Fruit fly (Drosophila melanogaster) whole organism, prepupa: ENCODE results near the gene Nepl3.

ENCODE experiments used
- Blimp-1 ChIP-seq: fragments of 200-800 bp; sonication (Bioruptor generic); optimal IDR thresholded peaks from 3 replicates; lab custom pipeline; 2017; ENCODE audit warnings: missing biosample characterization, missing genetic modification characterization, mild to moderate bottlenecking, moderate library complexity, missing genetic modification reagents
- CG10631 ChIP-seq: fragments of 200-800 bp; sonication (Bioruptor generic); optimal IDR thresholded peaks from 2 replicates; lab custom pipeline; 2016; ENCODE audit warnings: missing biosample characterization, missing genetic modification characterization
- CG11294 ChIP-seq: fragments of 200-800 bp; sonication (Bioruptor generic); IDR thresholded peaks from 2 replicates; pipeline ENCODE4 v1.3.6; 2022; ENCODE audit warnings: missing biosample characterization, missing genetic modification characterization
- CG11762 ChIP-seq: fragments of 200-800 bp; sonication (Bioruptor generic); optimal IDR thresholded peaks from 3 replicates; lab custom pipeline; 2016; ENCODE audit warnings: missing biosample characterization, missing genetic modification characterization; ENCODE audit not compliant: insufficient read depth
- CG11902 ChIP-seq: fragments of 200-800 bp; sonication (Bioruptor generic); optimal IDR thresholded peaks from 3 replicates; lab custom pipeline; 2016; ENCODE audit warnings: missing biosample characterization, missing genetic modification characterization
- CG15336 ChIP-seq: fragments of 200-800 bp; sonication (Bioruptor generic); IDR thresholded peaks from 2 replicates; pipeline ENCODE4 v1.3.6; 2022; ENCODE audit warnings: missing biosample characterization, missing genetic modification characterization
- CG1621 ChIP-seq: fragments of 200-800 bp; sonication (Bioruptor generic); optimal IDR thresholded peaks from 3 replicates; lab custom pipeline; 2018; ENCODE audit warnings: missing biosample characterization, mild to moderate bottlenecking, missing genetic modification characterization
- CG16779 ChIP-seq: fragments of 200-800 bp; sonication (Bioruptor generic); optimal IDR thresholded peaks from 3 replicates; lab custom pipeline; 2017; ENCODE audit warnings: missing biosample characterization, mild to moderate bottlenecking, missing genetic modification characterization
- CG31627 ChIP-seq: fragments of 200-800 bp; sonication (Bioruptor generic); optimal IDR thresholded peaks from 3 replicates; lab custom pipeline; 2016; ENCODE audit warnings: missing biosample characterization, missing genetic modification characterization
- CG32006 ChIP-seq: fragments of 200-800 bp; sonication (Bioruptor generic); optimal IDR thresholded peaks from 3 replicates; lab custom pipeline; 2017; ENCODE audit warnings: missing biosample characterization, mild to moderate bottlenecking, missing genetic modification characterization
- CG34406 ChIP-seq: fragments of 200-800 bp; sonication (Bioruptor generic); optimal IDR thresholded peaks from 3 replicates; lab custom pipeline; 2016; ENCODE audit warnings: missing biosample characterization, missing genetic modification characterization
- CG3919 ChIP-seq: fragments of 200-800 bp; sonication (Bioruptor generic); optimal IDR thresholded peaks from 3 replicates; lab custom pipeline; 2016; ENCODE audit warnings: missing biosample characterization, missing genetic modification characterization
- CG6163 ChIP-seq: fragments of 200-800 bp; sonication (Bioruptor generic); IDR thresholded peaks from 3 replicates; pipeline ENCODE4 v1.3.6; 2022; ENCODE audit warnings: missing biosample characterization, missing genetic modification characterization
- CG6276 ChIP-seq: fragments of 200-800 bp; sonication (Bioruptor generic); optimal IDR thresholded peaks from 2 replicates; lab custom pipeline; 2017; ENCODE audit warnings: missing biosample characterization, mild to moderate bottlenecking, missing genetic modification characterization
- CG6792 ChIP-seq: fragments of 200-800 bp; sonication (Bioruptor generic); optimal IDR thresholded peaks from 3 replicates; lab custom pipeline; 2016; ENCODE audit warnings: missing biosample characterization, missing genetic modification characterization
- CG6808 ChIP-seq: fragments of 200-800 bp; sonication (Bioruptor generic); optimal IDR thresholded peaks from 3 replicates; lab custom pipeline; 2017; ENCODE audit warnings: missing biosample characterization, missing genetic modification characterization, mild to moderate bottlenecking, moderate library complexity, missing genetic modification reagents
- CG6854 ChIP-seq: fragments of 200-800 bp; sonication (Bioruptor generic); optimal IDR thresholded peaks from 2 replicates; lab custom pipeline; 2017; ENCODE audit warnings: missing biosample characterization, mild to moderate bottlenecking, missing genetic modification characterization
- CG7368 ChIP-seq: fragments of 200-800 bp; sonication (Bioruptor generic); optimal IDR thresholded peaks from 3 replicates; lab custom pipeline; 2016; ENCODE audit warnings: missing biosample characterization, missing genetic modification characterization
- CG8119 ChIP-seq: fragments of 200-800 bp; sonication (Bioruptor generic); IDR thresholded peaks from 3 replicates; pipeline ENCODE4 v1.3.6; 2022; ENCODE audit warnings: missing biosample characterization, missing genetic modification characterization
- CG8319 ChIP-seq: fragments of 200-800 bp; sonication (Bioruptor generic); optimal IDR thresholded peaks from 3 replicates; lab custom pipeline; 2016; ENCODE audit warnings: missing biosample characterization, missing genetic modification characterization
- Eip75B ChIP-seq: fragments of 200-800 bp; sonication (Bioruptor generic); optimal IDR thresholded peaks from 3 replicates; lab custom pipeline; 2016; ENCODE audit warnings: missing biosample characterization, missing genetic modification characterization
- Eip78C ChIP-seq: fragments of 200-800 bp; sonication (Bioruptor generic); peaks from one replicate; lab custom pipeline; 2016; ENCODE audit warnings: missing biosample characterization, missing genetic modification characterization
- Eip93F ChIP-seq: fragments of 200-800 bp; sonication (Bioruptor generic); optimal IDR thresholded peaks from 2 replicates; lab custom pipeline; 2016; ENCODE audit warnings: missing biosample characterization, mild to moderate bottlenecking, missing genetic modification characterization
- Ets21C ChIP-seq: fragments of 200-800 bp; sonication (Bioruptor generic); optimal IDR thresholded peaks from 3 replicates; lab custom pipeline; 2016; ENCODE audit warnings: missing biosample characterization, missing genetic modification characterization
- Ets96B ChIP-seq: fragments of 200-800 bp; optimal IDR thresholded peaks from 2 replicates; lab custom pipeline; 2019; ENCODE audit warnings: missing biosample characterization, mild to moderate bottlenecking, missing genetic modification characterization, moderate library complexity
- Gug ChIP-seq: fragments of 200-800 bp; sonication (Bioruptor generic); IDR thresholded peaks from 2 replicates; pipeline ENCODE4 v1.3.6; 2022; ENCODE audit warnings: missing biosample characterization, missing genetic modification characterization
- Hr38 ChIP-seq: sonication (Bioruptor generic); optimal IDR thresholded peaks from 2 replicates; lab custom pipeline; 2016; ENCODE audit warnings: missing biosample characterization, missing genetic modification characterization
- Hr39 ChIP-seq: fragments of 200-800 bp; sonication (Bioruptor generic); optimal IDR thresholded peaks from 2 replicates; lab custom pipeline; 2016; ENCODE audit warnings: missing biosample characterization, missing genetic modification characterization
- Hr4 ChIP-seq: fragments of 200-800 bp; sonication (Bioruptor generic); optimal IDR thresholded peaks from 3 replicates; lab custom pipeline; 2016; ENCODE audit warnings: missing biosample characterization, missing genetic modification characterization
- Lpt ChIP-seq: fragments of 200-800 bp; sonication (Bioruptor generic); optimal IDR thresholded peaks from 3 replicates; lab custom pipeline; 2016; ENCODE audit warnings: missing biosample characterization, missing genetic modification characterization
- Met ChIP-seq: fragments of 200-800 bp; sonication (Bioruptor generic); optimal IDR thresholded peaks from 3 replicates; lab custom pipeline; 2016; ENCODE audit warnings: missing biosample characterization, missing genetic modification characterization
- OdsH ChIP-seq: fragments of 200-800 bp; sonication (Bioruptor generic); optimal IDR thresholded peaks from 3 replicates; lab custom pipeline; 2016; ENCODE audit warnings: missing biosample characterization, missing genetic modification characterization
- Smox ChIP-seq: fragments of 200-800 bp; sonication (Bioruptor generic); optimal IDR thresholded peaks from 3 replicates; lab custom pipeline; 2016; ENCODE audit warnings: missing biosample characterization, missing genetic modification characterization
- Sox102F ChIP-seq: fragments of 200-800 bp; sonication (Bioruptor generic); optimal IDR thresholded peaks from 2 replicates; lab custom pipeline; 2016; ENCODE audit warnings: missing biosample characterization, mild to moderate bottlenecking, missing genetic modification characterization
- Sox14 ChIP-seq: fragments of 200-800 bp; sonication (Bioruptor generic); optimal IDR thresholded peaks from 3 replicates; lab custom pipeline; 2016; ENCODE audit warnings: missing biosample characterization, missing genetic modification characterization
- Sox15 ChIP-seq: fragments of 200-800 bp; sonication (Bioruptor generic); optimal IDR thresholded peaks from 3 replicates; lab custom pipeline; 2016; ENCODE audit warnings: missing biosample characterization, missing genetic modification characterization
- achi ChIP-seq: fragments of 200-800 bp; sonication (Bioruptor generic); optimal IDR thresholded peaks from 3 replicates; lab custom pipeline; 2016; ENCODE audit warnings: missing biosample characterization, missing genetic modification characterization
- cyc ChIP-seq: fragments of 200-800 bp; sonication (Bioruptor generic); optimal IDR thresholded peaks from 3 replicates; lab custom pipeline; 2016; ENCODE audit warnings: missing biosample characterization, missing genetic modification characterization
- eg ChIP-seq: fragments of 200-800 bp; sonication (Bioruptor generic); IDR thresholded peaks from 3 replicates; pipeline ENCODE4 v1.3.6; 2022; ENCODE audit warnings: missing biosample characterization, missing genetic modification characterization
- esn ChIP-seq: fragments of 200-800 bp; sonication (Bioruptor generic); optimal IDR thresholded peaks from 2 replicates; lab custom pipeline; 2016; ENCODE audit warnings: missing biosample characterization, mild to moderate bottlenecking, missing genetic modification characterization, moderate library complexity
- fd59A ChIP-seq: fragments of 200-800 bp; sonication (Bioruptor generic); optimal IDR thresholded peaks from 2 replicates; lab custom pipeline; 2017; ENCODE audit warnings: missing biosample characterization, mild to moderate bottlenecking, missing genetic modification characterization, missing genetic modification reagents
- fd85E ChIP-seq: fragments of 200-800 bp; sonication (Bioruptor generic); optimal IDR thresholded peaks from 3 replicates; lab custom pipeline; 2016; ENCODE audit warnings: missing biosample characterization, missing genetic modification characterization
- fkh ChIP-seq: fragments of 200-800 bp; sonication (Bioruptor generic); optimal IDR thresholded peaks from 3 replicates; lab custom pipeline; 2017; ENCODE audit warnings: missing biosample characterization, mild to moderate bottlenecking, missing genetic modification characterization, moderate library complexity
- lz ChIP-seq: fragments of 200-800 bp; sonication (Bioruptor generic); optimal IDR thresholded peaks from 3 replicates; lab custom pipeline; 2016; ENCODE audit warnings: missing biosample characterization, missing genetic modification characterization
- net ChIP-seq: fragments of 200-800 bp; sonication (Bioruptor generic); optimal IDR thresholded peaks from 3 replicates; lab custom pipeline; 2016; ENCODE audit warnings: missing biosample characterization, missing genetic modification characterization
- salr ChIP-seq, 2 experiments: fragments of 200-800 bp; sonication (Bioruptor generic); optimal IDR thresholded peaks; 3 replicates each; lab custom pipeline; 2016 to 2018; ENCODE audit warnings: missing biosample characterization in 2 of 2, missing genetic modification characterization in 2 of 2, mild to moderate bottlenecking in 1 of 2
- spab ChIP-seq: fragments of 200-800 bp; sonication (Bioruptor generic); optimal IDR thresholded peaks from 2 replicates; lab custom pipeline; 2017; ENCODE audit warnings: missing biosample characterization, mild to moderate bottlenecking, missing genetic modification characterization, missing genetic modification reagents
- ss ChIP-seq, 2 experiments: fragments of 200-800 bp; sonication (Bioruptor generic); optimal IDR thresholded peaks; 2 replicates in 1 of 2; 3 replicates in 1 of 2; lab custom pipeline; 2017 to 2018; ENCODE audit warnings: mild to moderate bottlenecking in 2 of 2, missing biosample characterization in 2 of 2, missing genetic modification characterization in 2 of 2, moderate library complexity in 1 of 2
- svp ChIP-seq: fragments of 200-800 bp; sonication (Bioruptor generic); peaks from one replicate; lab custom pipeline; 2016; ENCODE audit warnings: missing biosample characterization, missing genetic modification characterization
- topi ChIP-seq: fragments of 200-800 bp; sonication (Bioruptor generic); optimal IDR thresholded peaks from 3 replicates; lab custom pipeline; 2016; ENCODE audit warnings: missing biosample characterization, missing genetic modification characterization
- vri ChIP-seq: fragments of 200-800 bp; sonication (Bioruptor generic); optimal IDR thresholded peaks from 3 replicates; lab custom pipeline; 2016; ENCODE audit warnings: missing biosample characterization, mild to moderate bottlenecking, missing genetic modification characterization

Nepl3 gene

DNA sequence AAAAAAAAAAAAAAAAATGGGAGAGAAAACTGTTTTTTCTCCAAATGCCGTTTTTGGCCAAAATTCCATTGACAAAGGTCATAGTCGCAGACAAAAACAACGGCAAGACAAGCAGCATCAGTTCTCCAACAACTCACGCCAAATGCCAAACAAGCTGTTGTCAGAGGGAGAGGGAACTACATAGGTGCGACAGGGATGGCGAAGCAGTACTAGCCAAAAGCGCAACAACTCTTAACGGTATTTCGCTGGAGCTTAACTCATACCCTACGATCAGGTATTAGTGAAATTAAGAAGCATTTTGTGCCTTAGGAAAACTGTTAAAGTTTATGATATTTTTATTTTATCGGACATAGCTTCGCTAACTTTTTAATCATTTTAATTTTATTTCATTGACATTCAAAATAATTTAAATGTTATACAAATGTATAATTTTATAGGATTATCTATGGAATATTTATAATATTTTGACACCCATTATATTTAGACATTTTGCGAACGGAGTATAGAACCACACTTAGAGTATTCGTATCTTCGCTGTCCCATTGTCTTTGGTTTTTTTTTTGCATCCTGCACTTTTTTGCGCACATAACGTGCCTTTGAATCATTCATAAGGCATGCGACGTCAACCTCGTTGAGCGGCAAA, 22.3 kb upstream of the Nepl3 start:
- TF ChIP-seq salr (GFP tag; optimal IDR thresholded peaks at IDR 0.05; lab: Kevin White, UChicago), result peak in 1 of 2 experiments; percentile 92
- TF ChIP-seq fd85E, result no peak
- peak; percentile 70 for TF ChIP-seq CG11762 (GFP tag; lab: Kevin White, UChicago)
- TF ChIP-seq CG6792 (GFP tag; lab: Kevin White, UChicago), result peak; percentile 53
- peak; percentile 72; the same call in 1 of the 3 replicates for TF ChIP-seq eg (GFP tag; lab: Robert Waterston, UW)
- peak; percentile 49 for TF ChIP-seq Sox14 (GFP tag; lab: Kevin White, UChicago)
- no peak for TF ChIP-seq vri (GFP tag; lab: Kevin White, UChicago)
- TF ChIP-seq CG10631 (GFP tag; lab: Kevin White, UChicago), result peak; percentile 83
- TF ChIP-seq CG6808 (GFP tag; lab: Kevin White, UChicago), result peak; percentile 82
- peak; percentile 87 for TF ChIP-seq Lpt (GFP tag; lab: Kevin White, UChicago)
- no peak for TF ChIP-seq CG31627 (GFP tag; lab: Kevin White, UChicago)
- no peak for TF ChIP-seq lz (GFP tag; lab: Kevin White, UChicago)
- no peak for TF ChIP-seq Ets21C (GFP tag; lab: Kevin White, UChicago)
- peak; percentile 85 for TF ChIP-seq Hr4 (GFP tag; lab: Kevin White, UChicago)
- peak; percentile 85 for TF ChIP-seq Gug (GFP tag; lab: Robert Waterston, UW)
- TF ChIP-seq CG6163 (GFP tag; lab: Robert Waterston, UW), result no peak; the same call in none of the 3 replicates
- TF ChIP-seq Eip93F (GFP tag; lab: Kevin White, UChicago), result no peak
- TF ChIP-seq CG6276, result peak; percentile 95
- TF ChIP-seq net, result peak; percentile 77
- TF ChIP-seq CG16779 (tag; lab: Kevin White, UChicago), result peak; percentile 70
- no peak for TF ChIP-seq Sox102F (GFP tag; lab: Kevin White, UChicago)
- TF ChIP-seq Hr39 (GFP tag; lab: Kevin White, UChicago), result no peak
- TF ChIP-seq spab (GFP tag; lab: Kevin White, UChicago), result peak; percentile 80
- no peak for TF ChIP-seq CG6854 (GFP tag; lab: Kevin White, UChicago)
- TF ChIP-seq Smox, result no peak
- TF ChIP-seq achi (GFP tag; lab: Kevin White, UChicago), result peak; percentile 85
- peak; percentile 77 for TF ChIP-seq CG11294
- TF ChIP-seq fkh (GFP tag; lab: Kevin White, UChicago), result no peak
- TF ChIP-seq Ets96B (tag; lab: Kevin White, UChicago), result peak; percentile 82
- TF ChIP-seq CG7368, result peak; percentile 44
- TF ChIP-seq svp (GFP tag; lab: Kevin White, UChicago), result no peak
- no peak for TF ChIP-seq Met (GFP tag; lab: Kevin White, UChicago)
- peak; percentile 93 for TF ChIP-seq Eip78C (GFP tag; lab: Kevin White, UChicago)
- peak; percentile 58 for TF ChIP-seq CG1621 (tag; lab: Kevin White, UChicago)
- no peak for TF ChIP-seq cyc (GFP tag; lab: Kevin White, UChicago)
- peak; percentile 56 for TF ChIP-seq Eip75B (GFP tag; lab: Kevin White, UChicago)
- peak; percentile 83 for TF ChIP-seq OdsH (GFP tag; lab: Kevin White, UChicago)
- TF ChIP-seq fd59A (GFP tag; lab: Kevin White, UChicago), result peak; percentile 80
- TF ChIP-seq esn (GFP tag; lab: Kevin White, UChicago), result no peak
- TF ChIP-seq Sox15, result no peak
- peak; percentile 52 for TF ChIP-seq CG34406 (GFP tag; lab: Kevin White, UChicago)
- TF ChIP-seq Hr38 (GFP tag; lab: Kevin White, UChicago), result no peak
- TF ChIP-seq CG15336 (GFP tag; lab: Robert Waterston, UW), result peak; percentile 95
- TF ChIP-seq Blimp-1, result no peak
- TF ChIP-seq CG8119 (GFP tag; lab: Robert Waterston, UW), result peak; percentile 96
- no peak for TF ChIP-seq CG11902
- TF ChIP-seq CG32006 (GFP tag; lab: Kevin White, UChicago), result peak; percentile 97
- peak; percentile 87 to 90 for TF ChIP-seq ss (GFP tag; optimal IDR thresholded peaks at IDR 0.05; lab: Kevin White, UChicago)
- no peak for TF ChIP-seq CG8319 (GFP tag; lab: Kevin White, UChicago)
- no peak for TF ChIP-seq topi (GFP tag; lab: Kevin White, UChicago)
- peak; percentile 81 for TF ChIP-seq CG3919
